Worm (Caenorhabditis elegans) whole organism, young adult: Measurements from ENCODE around the gene irld-17.

ENCODE experiments used
- Y67H2A.10 ChIP-seq: fragments of 200-800 bp; sonication (Bioruptor generic); conservative IDR thresholded peaks from 2 replicates; pipeline ENCODE4 v1.3.6; 2022; ENCODE audit warnings: missing genetic modification reagents, missing genetic modification characterization, missing compliant biosample characterization
- atf-7 ChIP-seq: sonication (generic microtip); optimal IDR thresholded peaks from 2 replicates; lab custom pipeline; 2017; ENCODE audit warnings: mild to moderate bottlenecking, missing genetic modification characterization, missing compliant biosample characterization
- ccch-3 ChIP-seq: fragments of 200-800 bp; sonication (Bioruptor generic); optimal IDR thresholded peaks from 2 replicates; lab custom pipeline; 2018; ENCODE audit warnings: mild to moderate bottlenecking, missing genetic modification characterization, missing compliant biosample characterization
- ceh-27 ChIP-seq: fragments of 200-800 bp; sonication (Bioruptor generic); optimal IDR thresholded peaks from 2 replicates; lab custom pipeline; 2018; ENCODE audit warnings: mild to moderate bottlenecking, missing genetic modification characterization, moderate library complexity, missing compliant biosample characterization
- dpl-1 ChIP-seq: fragments of 150-350 bp; optimal IDR thresholded peaks from 2 replicates; lab custom pipeline; 2014; ENCODE audit warnings: missing biosample characterization, missing genetic modification reagents, missing genetic modification characterization
- him-1 ChIP-seq: sonication (generic microtip); optimal IDR thresholded peaks from 2 replicates; lab custom pipeline; 2016; ENCODE audit warnings: missing genotype, missing genetic modification reagents, missing genetic modification characterization, missing compliant biosample characterization
- let-526 ChIP-seq: fragments of 200-800 bp; sonication (Bioruptor generic); IDR thresholded peaks from 2 replicates; pipeline ENCODE4 v1.3.6; 2022; ENCODE audit warnings: missing genetic modification reagents, missing genetic modification characterization, missing compliant biosample characterization
- madf-8 ChIP-seq: fragments of 200-800 bp; sonication (Bioruptor generic); conservative IDR thresholded peaks from 2 replicates; pipeline ENCODE4 v1.3.6; 2022; ENCODE audit warnings: missing genetic modification reagents, missing genetic modification characterization, missing compliant biosample characterization
- nfya-1 ChIP-seq: sonication (generic microtip); optimal IDR thresholded peaks from 2 replicates; lab custom pipeline; 2017; ENCODE audit warnings: antibody characterized with exemption, missing compliant biosample characterization, missing genetic modification characterization, borderline replicate concordance; ENCODE audit not compliant: insufficient read depth
- pha-4 ChIP-seq: fragments of 150-350 bp; sonication (generic microtip); optimal IDR thresholded peaks from 2 replicates; lab custom pipeline; 2014; ENCODE audit warnings: missing biosample characterization, missing genetic modification reagents, missing genetic modification characterization

DNA sequence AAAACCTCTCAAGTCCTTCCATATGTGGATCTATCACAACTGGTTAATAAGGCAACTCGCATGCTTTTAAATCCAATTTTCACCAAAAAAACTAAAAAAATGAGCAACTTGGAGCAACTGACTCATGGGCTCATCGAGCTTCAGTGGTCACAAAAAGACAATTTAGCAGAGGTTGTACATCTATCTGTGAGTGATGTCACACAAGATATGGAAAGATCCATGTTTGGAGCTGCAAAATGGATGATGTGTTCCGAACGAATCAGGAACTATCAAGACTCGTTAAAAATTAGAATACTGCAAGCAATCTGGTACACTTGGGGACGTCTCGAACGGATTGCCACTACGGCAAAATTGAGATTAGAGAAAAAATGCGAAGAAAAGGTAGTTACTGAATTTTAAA is 20.2 kb upstream of the irld-17 start:
- no peak for TF ChIP-seq let-526 (GFP tag; lab: Robert Waterston, UW)
- no peak for TF ChIP-seq nfya-1 (tag; lab: Kevin White, UChicago)
- no peak for TF ChIP-seq atf-7 (tag; lab: Kevin White, UChicago)
- no peak for TF ChIP-seq madf-8 (GFP tag; lab: Robert Waterston, UW)
- no peak for TF ChIP-seq pha-4 (tag; lab: Kevin White, UChicago)
- no peak for TF ChIP-seq him-1
- no peak for TF ChIP-seq ccch-3 (GFP tag; lab: Kevin White, UChicago)
- TF ChIP-seq Y67H2A.10 (GFP tag; lab: Robert Waterston, UW) = no peak
- TF ChIP-seq dpl-1 = no peak
- TF ChIP-seq ceh-27 (GFP tag; lab: Kevin White, UChicago) = no peak
